Worm (Caenorhabditis elegans) whole organism, L3 larva: ENCODE measurements around the gene C50E3.11.

Experiments used
- jun-1 ChIP-seq: fragments of 150-350 bp; optimal IDR thresholded peaks from 2 replicates; lab custom pipeline; 2014; ENCODE audit warnings: missing biosample characterization, missing genetic modification reagents, missing genetic modification characterization
- nhr-25 ChIP-seq: sonication (generic microtip); optimal IDR thresholded peaks from 2 replicates; lab custom pipeline; 2017; ENCODE audit warnings: missing biosample characterization, missing genetic modification characterization
- pha-4 ChIP-seq: fragments of 150-350 bp; optimal IDR thresholded peaks from 2 replicates; lab custom pipeline; 2014; ENCODE audit warnings: missing biosample characterization, missing genetic modification reagents, missing genetic modification characterization
- zag-1 ChIP-seq: fragments of 150-350 bp; optimal IDR thresholded peaks from 2 replicates; lab custom pipeline; 2014; ENCODE audit warnings: missing biosample characterization, missing genetic modification characterization

DNA sequence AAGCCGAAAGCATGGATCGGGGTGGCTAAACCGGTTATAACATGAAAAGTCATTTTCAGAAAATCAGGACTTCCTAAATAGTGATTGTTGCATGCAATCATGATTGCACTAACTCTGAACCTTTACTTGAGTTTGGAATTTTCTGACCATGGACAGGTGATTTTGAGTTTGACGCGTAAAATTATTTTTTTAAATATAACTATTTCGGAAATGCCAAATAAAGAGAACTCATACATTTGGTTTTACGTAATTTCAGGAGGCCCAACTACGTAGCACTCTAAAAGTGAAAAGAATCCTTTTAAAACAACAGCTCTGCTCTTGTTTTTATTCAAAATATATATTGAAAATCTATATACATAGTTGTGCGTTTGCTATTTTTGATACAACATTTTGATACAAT, 48.5 kb upstream of the C50E3.11 start, which contains the start of gene srh-234:
- no peak for TF ChIP-seq jun-1
- no peak for TF ChIP-seq pha-4 (tag; lab: Kevin White, UChicago)
- no peak for TF ChIP-seq nhr-25 (tag; lab: Kevin White, UChicago)
- no peak for TF ChIP-seq zag-1 (tag; lab: Kevin White, UChicago)
